Fruit fly (Drosophila melanogaster) S2 (cell line): ENCODE data around the gene CG31368.

Experiments
- CG8478 ChIP-seq: fragments of >200 bp; optimal IDR thresholded peaks from 2 replicates; lab custom pipeline; 2018
- CTCF ChIP-seq, 2 experiments: fragments of >200 bp; optimal IDR thresholded peaks; 2 replicates each; lab custom pipeline; 2018

DNA sequence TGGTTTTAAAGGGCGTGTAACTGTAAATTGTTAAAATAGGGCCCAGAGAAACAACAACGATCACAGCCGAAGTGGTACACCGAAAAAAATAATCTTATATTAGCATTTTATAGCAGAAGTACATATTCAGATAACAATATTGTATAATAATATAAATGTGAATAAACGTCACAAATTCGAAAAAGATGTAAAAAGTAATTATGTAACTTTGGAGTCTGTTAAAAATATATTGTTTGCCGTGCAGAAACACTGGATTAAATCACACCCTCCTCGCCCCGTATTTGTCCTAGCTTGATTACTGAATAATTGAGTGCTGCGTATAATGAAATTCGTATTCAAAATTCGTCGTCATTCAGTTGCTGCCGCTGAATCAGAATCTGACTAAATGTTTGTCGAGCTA is 27.4 kb upstream of the CG31368 start:
- no peak for TF ChIP-seq CG8478 (lab: Kevin White, UChicago)
- no peak for TF ChIP-seq CTCF (optimal IDR thresholded peaks at IDR 0.05; lab: Kevin White, UChicago)
